Worm (Caenorhabditis elegans) whole organism, L4 larva: ENCODE results near the gene lgmn-1.

Experiments
- egl-43 ChIP-seq: fragments of 200-800 bp; sonication (Bioruptor generic); IDR thresholded peaks from 2 replicates; pipeline ENCODE4 v1.3.6; 2022; ENCODE audit warnings: missing genetic modification reagents, missing genetic modification characterization, missing compliant biosample characterization
- jun-1 ChIP-seq: fragments of 150-350 bp; optimal IDR thresholded peaks from 2 replicates; lab custom pipeline; 2014; ENCODE audit warnings: missing biosample characterization, missing genetic modification reagents, missing genetic modification characterization
- nhr-237 ChIP-seq: sonication (generic microtip); optimal IDR thresholded peaks from 2 replicates; lab custom pipeline; 2017; ENCODE audit warnings: missing biosample characterization, missing genetic modification characterization
- rbr-2 ChIP-seq: sonication (generic microtip); optimal IDR thresholded peaks from 2 replicates; lab custom pipeline; 2016; ENCODE audit warnings: missing genotype, missing genetic modification characterization, missing compliant biosample characterization
- tra-1 ChIP-seq: fragments of 200-800 bp; sonication (Bioruptor generic); IDR thresholded peaks from 2 replicates; pipeline ENCODE4 v1.3.6; 2022; ENCODE audit warnings: missing genetic modification reagents, missing genetic modification characterization, missing compliant biosample characterization

DNA sequence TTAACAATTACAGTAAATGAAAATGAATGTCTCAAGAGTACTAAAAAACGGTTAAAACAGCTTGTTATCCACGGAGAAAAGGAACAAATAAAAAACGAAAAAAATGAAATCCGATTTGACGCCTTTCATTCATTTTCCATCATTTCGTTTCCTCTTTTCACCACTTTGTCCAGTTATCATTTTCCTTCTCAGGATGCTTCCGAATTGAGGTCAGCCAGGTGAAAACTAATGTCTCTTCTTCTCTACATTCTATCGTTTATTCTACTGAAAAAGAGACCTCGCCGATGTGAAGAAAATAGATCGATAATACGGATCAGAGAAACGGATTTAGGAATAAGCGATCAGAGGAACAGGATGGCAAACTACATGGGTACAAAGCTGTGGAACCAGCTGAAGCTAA, 13.3 kb downstream of the lgmn-1 start:
- TF ChIP-seq egl-43 (GFP tag; lab: Robert Waterston, UW) (no peak), tra-1 (no peak), rbr-2 (no peak), nhr-237 (tag; lab: Kevin White, UChicago) (no peak), jun-1 (no peak)
